Fruit fly (Drosophila melanogaster) whole organism, adult: ENCODE data around the gene RpS3.

Experiments used
- CG12768 ChIP-seq: fragments of 200-800 bp; sonication (Bioruptor generic); optimal IDR thresholded peaks from 2 replicates; lab custom pipeline; 2017; ENCODE audit warnings: missing biosample characterization, missing genetic modification characterization, mild to moderate bottlenecking, moderate library complexity, missing genetic modification reagents
- CG1620 ChIP-seq: fragments of 200-800 bp; sonication (Bioruptor generic); optimal IDR thresholded peaks from 2 replicates; lab custom pipeline; 2016; ENCODE audit warnings: missing biosample characterization, missing genetic modification characterization
- CG7045 ChIP-seq: fragments of 200-800 bp; sonication (Bioruptor generic); optimal IDR thresholded peaks from 2 replicates; lab custom pipeline; 2017; ENCODE audit warnings: missing biosample characterization, mild to moderate bottlenecking, missing genetic modification characterization
- CG7101 ChIP-seq: fragments of 200-800 bp; sonication (Bioruptor generic); optimal IDR thresholded peaks from 2 replicates; lab custom pipeline; 2018; ENCODE audit warnings: missing biosample characterization, mild to moderate bottlenecking, missing genetic modification characterization, moderate library complexity
- Mnt ChIP-seq: fragments of 200-800 bp; sonication (Bioruptor generic); optimal IDR thresholded peaks from 2 replicates; lab custom pipeline; 2016; ENCODE audit warnings: missing biosample characterization, mild to moderate bottlenecking, missing genetic modification characterization
- bab1 ChIP-seq: fragments of 200-800 bp; sonication (Bioruptor generic); optimal IDR thresholded peaks from 3 replicates; lab custom pipeline; 2019; ENCODE audit warnings: missing biosample characterization, mild to moderate bottlenecking, missing genetic modification characterization, moderate library complexity
- cic ChIP-seq: fragments of 200-800 bp; sonication (Bioruptor generic); optimal IDR thresholded peaks from 2 replicates; lab custom pipeline; 2017; ENCODE audit warnings: missing biosample characterization, mild to moderate bottlenecking, missing genetic modification characterization, moderate library complexity
- cnc ChIP-seq, 2 experiments: fragments of >200 bp; optimal IDR thresholded peaks; 2 replicates each; lab custom pipeline; 2017
- kay ChIP-seq: fragments of 200-800 bp; sonication (Bioruptor generic); peaks from one replicate; lab custom pipeline; 2016; ENCODE audit warnings: missing biosample characterization, missing genetic modification characterization, borderline replicate concordance
- ovo ChIP-seq: fragments of 200-800 bp; sonication (Bioruptor generic); optimal IDR thresholded peaks from 2 replicates; lab custom pipeline; 2016; ENCODE audit warnings: missing biosample characterization, missing genetic modification characterization
- pad ChIP-seq: fragments of 200-800 bp; sonication (Bioruptor generic); optimal IDR thresholded peaks from 3 replicates; lab custom pipeline; 2017; ENCODE audit warnings: missing biosample characterization, missing genetic modification characterization, mild to moderate bottlenecking, moderate library complexity, missing genetic modification reagents
- toe ChIP-seq: fragments of 200-800 bp; sonication (Bioruptor generic); optimal IDR thresholded peaks from 2 replicates; lab custom pipeline; 2016; ENCODE audit warnings: missing biosample characterization, missing genetic modification characterization

DNA sequence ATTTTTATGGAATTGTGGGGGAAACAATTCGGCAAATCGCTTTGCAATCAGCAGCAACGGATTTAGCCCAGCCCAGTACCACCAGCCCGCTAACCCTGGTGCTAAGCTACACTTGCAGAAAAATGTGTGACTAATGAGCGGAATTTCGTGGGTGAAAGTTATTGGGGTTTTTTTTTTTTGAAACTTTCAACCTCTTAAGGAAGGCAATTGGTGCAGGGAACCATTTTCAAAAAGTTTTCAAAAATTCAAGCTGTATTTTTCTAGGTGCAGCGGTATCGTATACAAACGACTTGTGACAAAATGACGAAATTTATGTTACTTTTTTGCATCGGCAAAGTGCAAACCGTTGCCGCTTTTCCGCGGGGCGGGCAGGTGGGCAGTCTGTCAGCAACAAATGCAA is 40.4 kb downstream of the RpS3 start:
- TF ChIP-seq cnc (optimal IDR thresholded peaks at IDR 0.05; lab: Kevin White, UChicago) (no peak), bab1 (no peak), CG7101 (tag; lab: Kevin White, UChicago) (no peak), kay (no peak), pad (GFP tag; lab: Kevin White, UChicago) (no peak), toe (no peak), ovo (no peak), cic (GFP tag; lab: Kevin White, UChicago) (no peak), CG1620 (GFP tag; lab: Kevin White, UChicago) (no peak), Mnt (GFP tag; lab: Kevin White, UChicago) (no peak), CG12768 (no peak), CG7045 (GFP tag; lab: Kevin White, UChicago) (no peak)
